Worm (Caenorhabditis elegans): ENCODE measurements around the gene str-130.

The str-130 gene

ce11 chrV:8044957-8045356 lies 45.5 kb downstream of the str-130 start:
- TF ChIP-seq mes-4 (tag; optimal IDR thresholded peaks at IDR 0.05): no peak
- TF ChIP-seq him-1 (tag; optimal IDR thresholded peaks at IDR 0.05): no peak
- no peak for TF ChIP-seq chd-7 (tag; optimal IDR thresholded peaks at IDR 0.05)

DNA sequence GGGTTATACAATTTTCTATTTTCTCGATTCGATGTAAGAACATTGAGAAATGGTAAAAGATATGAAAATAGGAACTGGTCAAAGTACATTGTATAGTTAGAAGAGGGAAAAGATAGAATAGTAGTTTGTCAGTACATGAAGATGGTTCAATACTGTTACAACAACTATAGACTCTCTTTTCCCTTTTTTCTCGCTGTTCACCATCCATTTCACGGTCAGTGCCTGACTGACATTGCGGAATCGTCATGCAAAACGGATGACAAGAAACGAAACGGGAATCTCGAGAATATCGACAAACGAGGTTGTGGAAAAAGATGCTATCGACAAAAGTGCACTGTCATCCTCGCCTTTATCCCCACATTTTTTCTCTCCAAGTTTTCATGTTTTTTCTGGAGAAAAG lies 46.8 kb downstream of the str-130 start:
- TF ChIP-seq C06A6.2 (GFP tag; conservative IDR thresholded peaks at IDR 0.05): no peak
- no peak for TF ChIP-seq unc-130 (GFP tag; optimal IDR thresholded peaks at IDR 0.05)
- no peak for TF ChIP-seq ceh-91 (GFP tag; IDR thresholded peaks at IDR 0.05)
- no peak for TF ChIP-seq ceh-79 (tag; optimal IDR thresholded peaks at IDR 0.05)
- TF ChIP-seq pha-4 (tag; optimal IDR thresholded peaks at IDR 0.05): no peak
- TF ChIP-seq lir-1 (GFP tag; conservative IDR thresholded peaks at IDR 0.05): no peak
- no peak for TF ChIP-seq sdz-38 (tag; optimal IDR thresholded peaks at IDR 0.05)
- no peak for TF ChIP-seq ccch-3 (GFP tag; optimal IDR thresholded peaks at IDR 0.05)
- TF ChIP-seq aptf-3 (GFP tag; IDR thresholded peaks at IDR 0.05): no peak
- no peak for TF ChIP-seq B0019.2 (GFP tag; conservative IDR thresholded peaks at IDR 0.05)
- TF ChIP-seq ceh-100 (GFP tag; IDR thresholded peaks at IDR 0.05): no peak
- TF ChIP-seq attf-3 (GFP tag; conservative IDR thresholded peaks at IDR 0.05): no peak
- no peak for TF ChIP-seq nfya-1 (tag; optimal IDR thresholded peaks at IDR 0.05; ENCODE audit: borderline replicate concordance, insufficient read depth)
- no peak for TF ChIP-seq K12H6.12 (tag; optimal IDR thresholded peaks at IDR 0.05)
- TF ChIP-seq Y56A3A.18 (GFP tag; IDR thresholded peaks at IDR 0.05): no peak

DNA sequence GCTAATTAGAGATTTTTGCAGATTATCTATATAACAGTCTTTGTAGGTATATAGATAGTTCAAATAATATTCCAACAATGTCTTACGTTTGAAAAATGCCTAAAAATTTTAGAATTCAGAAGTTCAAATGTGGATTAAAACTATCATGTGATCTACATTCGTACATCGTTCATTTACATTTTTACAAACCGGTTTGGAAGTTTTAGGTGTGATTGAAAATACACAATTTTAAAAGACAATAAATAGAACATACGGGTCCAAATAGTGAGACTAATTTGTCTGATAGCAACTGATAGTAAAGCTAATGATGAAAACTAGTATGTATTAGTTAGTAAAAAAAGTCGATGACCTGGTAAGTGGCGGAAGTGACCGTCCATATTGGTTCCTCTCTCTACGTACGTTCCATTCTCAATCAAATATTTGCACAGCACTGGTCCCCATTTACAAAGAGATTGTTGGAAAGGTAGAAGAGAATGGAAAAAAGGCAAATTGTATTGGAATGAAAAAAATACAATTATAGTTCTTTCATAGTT lies 49.1 kb downstream of the str-130 start:
- TF ChIP-seq B0261.1 (tag; optimal IDR thresholded peaks at IDR 0.05) (no peak), sea-2 (GFP tag; IDR thresholded peaks at IDR 0.05) (no peak), F57A8.1 (GFP tag; optimal IDR thresholded peaks at IDR 0.05) (no peak), C17E4.6 (GFP tag; IDR thresholded peaks at IDR 0.05) (no peak), F55B11.4 (tag; optimal IDR thresholded peaks at IDR 0.05; ENCODE audit: borderline replicate concordance, insufficient read depth) (no peak), nhr-90 (tag; optimal IDR thresholded peaks at IDR 0.05) (no peak), zim-3 (tag; optimal IDR thresholded peaks at IDR 0.05) (no peak), ztf-3 (GFP tag; optimal IDR thresholded peaks at IDR 0.05) (no peak), nhr-80 (tag; optimal IDR thresholded peaks at IDR 0.05) (no peak), T26A5.8 (tag; optimal IDR thresholded peaks at IDR 0.05) (no peak), die-1 (tag; optimal IDR thresholded peaks at IDR 0.05) (no peak), ztf-28 (GFP tag; IDR thresholded peaks at IDR 0.05) (no peak), madf-8 (GFP tag; conservative IDR thresholded peaks at IDR 0.05) (no peak), ama-1 (optimal IDR thresholded peaks at IDR 0.05) (no peak), ama-1 (GFP tag; optimal IDR thresholded peaks at IDR 0.05) (no peak), lin-40 (tag; optimal IDR thresholded peaks at IDR 0.05) (no peak), Y67H2A.10 (GFP tag; conservative IDR thresholded peaks at IDR 0.05) (no peak), aptf-2 (GFP tag; conservative IDR thresholded peaks at IDR 0.05) (no peak), F22D6.2 (tag; optimal IDR thresholded peaks at IDR 0.05) (no peak), lag-1 (GFP tag; IDR thresholded peaks at IDR 0.05) (no peak), Y95B8A.8 (GFP tag; IDR thresholded peaks at IDR 0.05) (no peak)
